Worm (Caenorhabditis elegans) whole organism, late embryonic: ENCODE results near the gene C05D9.9.

Experiments used
- C08G9.2 ChIP-seq: sonication (generic microtip); optimal IDR thresholded peaks from 2 replicates; lab custom pipeline; 2016; ENCODE audit warnings: mild to moderate bottlenecking, missing genetic modification characterization, moderate library complexity, missing compliant biosample characterization
- C38D4.7 ChIP-seq: fragments of 200-800 bp; sonication (Bioruptor generic); optimal IDR thresholded peaks from 2 replicates; lab custom pipeline; 2018; ENCODE audit warnings: mild to moderate bottlenecking, missing genetic modification characterization, moderate library complexity, missing compliant biosample characterization
- K02D7.2 ChIP-seq: sonication (generic microtip); optimal IDR thresholded peaks from 2 replicates; lab custom pipeline; 2017; ENCODE audit warnings: mild to moderate bottlenecking, missing genetic modification characterization, missing compliant biosample characterization
- K09A11.1 ChIP-seq: sonication (generic microtip); optimal IDR thresholded peaks from 2 replicates; lab custom pipeline; 2017; ENCODE audit warnings: antibody characterized with exemption, mild to moderate bottlenecking, missing genetic modification characterization, missing compliant biosample characterization; ENCODE audit not compliant: insufficient read depth
- T23F11.4 ChIP-seq: fragments of 200-800 bp; sonication (Bioruptor generic); optimal IDR thresholded peaks from 2 replicates; lab custom pipeline; 2018; ENCODE audit warnings: mild to moderate bottlenecking, missing genetic modification characterization, missing compliant biosample characterization
- Y22D7AL.16 ChIP-seq: sonication (generic microtip); optimal IDR thresholded peaks from 2 replicates; lab custom pipeline; 2016; ENCODE audit warnings: missing genetic modification characterization, missing compliant biosample characterization
- ahr-1 ChIP-seq: sonication (generic microtip); optimal IDR thresholded peaks from 2 replicates; lab custom pipeline; 2016; ENCODE audit warnings: missing genetic modification characterization, missing compliant biosample characterization
- ama-1 ChIP-seq: fragments of 150-350 bp; optimal IDR thresholded peaks from 2 replicates; lab custom pipeline; 2014
- ceh-14 ChIP-seq: sonication (generic microtip); optimal IDR thresholded peaks from 2 replicates; lab custom pipeline; 2016; ENCODE audit warnings: missing genotype, missing genetic modification characterization, missing compliant biosample characterization
- ceh-18 ChIP-seq: sonication (generic microtip); optimal IDR thresholded peaks from 2 replicates; lab custom pipeline; 2016; ENCODE audit warnings: missing genetic modification characterization, missing compliant biosample characterization
- ceh-19 ChIP-seq: fragments of 200-800 bp; sonication (Bioruptor generic); optimal IDR thresholded peaks from 2 replicates; lab custom pipeline; 2018; ENCODE audit warnings: mild to moderate bottlenecking, missing genetic modification characterization, missing compliant biosample characterization
- ceh-2 ChIP-seq: sonication (generic microtip); optimal IDR thresholded peaks from 2 replicates; lab custom pipeline; 2016; ENCODE audit warnings: missing genotype, missing genetic modification characterization, missing compliant biosample characterization
- ceh-24 ChIP-seq: sonication (generic microtip); optimal IDR thresholded peaks from 2 replicates; lab custom pipeline; 2016; ENCODE audit warnings: mild to moderate bottlenecking, missing genetic modification characterization, missing compliant biosample characterization
- ceh-31 ChIP-seq: sonication (generic microtip); optimal IDR thresholded peaks from 2 replicates; lab custom pipeline; 2016; ENCODE audit warnings: missing genetic modification characterization, missing compliant biosample characterization
- ceh-34 ChIP-seq: sonication (generic microtip); optimal IDR thresholded peaks from 2 replicates; lab custom pipeline; 2016; ENCODE audit warnings: mild to moderate bottlenecking, missing genetic modification characterization, missing compliant biosample characterization
- ceh-45 ChIP-seq: fragments of 200-800 bp; sonication (Bioruptor generic); IDR thresholded peaks from 2 replicates; pipeline ENCODE4 v1.3.6; 2022; ENCODE audit warnings: missing genetic modification reagents, missing genetic modification characterization, missing compliant biosample characterization
- ceh-9 ChIP-seq: sonication (generic microtip); optimal IDR thresholded peaks from 2 replicates; lab custom pipeline; 2016; ENCODE audit warnings: mild to moderate bottlenecking, missing genetic modification characterization, inconsistent platforms, missing compliant biosample characterization
- dmd-4 ChIP-seq: sonication (generic microtip); optimal IDR thresholded peaks from 2 replicates; lab custom pipeline; 2016; ENCODE audit warnings: borderline replicate concordance, missing genetic modification characterization, missing compliant biosample characterization
- ets-4 ChIP-seq: sonication (generic microtip); optimal IDR thresholded peaks from 2 replicates; lab custom pipeline; 2016; ENCODE audit warnings: missing genetic modification characterization, missing compliant biosample characterization
- fkh-10 ChIP-seq: fragments of 150-350 bp; optimal IDR thresholded peaks from 2 replicates; lab custom pipeline; 2014; ENCODE audit warnings: missing biosample characterization, missing genetic modification reagents, missing genetic modification characterization
- fkh-6 ChIP-seq: sonication (generic microtip); optimal IDR thresholded peaks from 2 replicates; lab custom pipeline; 2016; ENCODE audit warnings: missing genetic modification characterization, missing compliant biosample characterization
- hlh-13 ChIP-seq: fragments of 200-800 bp; sonication (Bioruptor generic); optimal IDR thresholded peaks from 2 replicates; lab custom pipeline; 2018; ENCODE audit warnings: mild to moderate bottlenecking, missing genetic modification characterization, missing compliant biosample characterization
- hlh-15 ChIP-seq: sonication (generic microtip); optimal IDR thresholded peaks from 2 replicates; lab custom pipeline; 2016; ENCODE audit warnings: missing genetic modification characterization, missing compliant biosample characterization
- hlh-6 ChIP-seq: sonication (generic microtip); optimal IDR thresholded peaks from 2 replicates; lab custom pipeline; 2016; ENCODE audit warnings: missing genotype, missing genetic modification characterization, missing compliant biosample characterization
- hlh-8 ChIP-seq: sonication (generic microtip); optimal IDR thresholded peaks from 2 replicates; lab custom pipeline; 2016; ENCODE audit warnings: missing genotype, missing genetic modification characterization, missing compliant biosample characterization
- lin-11 ChIP-seq: fragments of 200-800 bp; sonication (Bioruptor generic); optimal IDR thresholded peaks from 2 replicates; lab custom pipeline; 2018; ENCODE audit warnings: mild to moderate bottlenecking, missing genetic modification characterization, missing compliant biosample characterization
- madf-2 ChIP-seq: sonication (generic microtip); optimal IDR thresholded peaks from 2 replicates; lab custom pipeline; 2017; ENCODE audit warnings: missing genetic modification characterization, missing compliant biosample characterization
- mec-3 ChIP-seq: sonication (generic microtip); optimal IDR thresholded peaks from 2 replicates; lab custom pipeline; 2016; ENCODE audit warnings: borderline replicate concordance, missing genetic modification characterization, missing compliant biosample characterization
- nfya-1 ChIP-seq: sonication (generic microtip); optimal IDR thresholded peaks from 2 replicates; lab custom pipeline; 2017; ENCODE audit warnings: missing genetic modification characterization, mild to moderate bottlenecking, missing compliant biosample characterization, antibody characterized with exemption, moderate library complexity
- nhr-11 ChIP-seq: fragments of 150-350 bp; optimal IDR thresholded peaks from 2 replicates; lab custom pipeline; 2014; ENCODE audit warnings: missing biosample characterization, missing genetic modification characterization
- nhr-232 ChIP-seq: sonication (generic microtip); optimal IDR thresholded peaks from 2 replicates; lab custom pipeline; 2016; ENCODE audit warnings: missing genetic modification characterization, missing compliant biosample characterization
- odd-2 ChIP-seq: sonication (generic microtip); optimal IDR thresholded peaks from 2 replicates; lab custom pipeline; 2017; ENCODE audit warnings: antibody characterized with exemption, mild to moderate bottlenecking, missing genetic modification characterization, missing compliant biosample characterization
- pros-1 ChIP-seq: fragments of 150-350 bp; optimal IDR thresholded peaks from 2 replicates; lab custom pipeline; 2014; ENCODE audit warnings: missing biosample characterization, missing genetic modification reagents, missing genetic modification characterization
- ref-2 ChIP-seq: sonication (generic microtip); optimal IDR thresholded peaks from 2 replicates; lab custom pipeline; 2016; ENCODE audit warnings: missing genetic modification characterization, missing compliant biosample characterization
- rnt-1 ChIP-seq: sonication (generic microtip); optimal IDR thresholded peaks from 2 replicates; lab custom pipeline; 2016; ENCODE audit warnings: missing genetic modification characterization, missing compliant biosample characterization
- sox-2 ChIP-seq: fragments of 200-800 bp; sonication (Bioruptor generic); IDR thresholded peaks from 2 replicates; pipeline ENCODE4 v1.3.6; 2022; ENCODE audit warnings: missing genetic modification reagents, missing genetic modification characterization, missing compliant biosample characterization
- sox-4 ChIP-seq: sonication (generic microtip); optimal IDR thresholded peaks from 2 replicates; lab custom pipeline; 2017; ENCODE audit warnings: mild to moderate bottlenecking, missing genetic modification characterization, inconsistent platforms, missing compliant biosample characterization
- unc-42 ChIP-seq: sonication (generic microtip); optimal IDR thresholded peaks from 2 replicates; lab custom pipeline; 2016; ENCODE audit warnings: missing genotype, missing genetic modification characterization, missing compliant biosample characterization
- unc-55 ChIP-seq: sonication (generic microtip); optimal IDR thresholded peaks from 2 replicates; lab custom pipeline; 2017; ENCODE audit warnings: missing biosample characterization, missing genetic modification reagents, missing genetic modification characterization
- ztf-16 ChIP-seq: sonication (generic microtip); optimal IDR thresholded peaks from 2 replicates; lab custom pipeline; 2017; ENCODE audit warnings: missing genetic modification characterization, missing compliant biosample characterization

C05D9.9 gene

DNA sequence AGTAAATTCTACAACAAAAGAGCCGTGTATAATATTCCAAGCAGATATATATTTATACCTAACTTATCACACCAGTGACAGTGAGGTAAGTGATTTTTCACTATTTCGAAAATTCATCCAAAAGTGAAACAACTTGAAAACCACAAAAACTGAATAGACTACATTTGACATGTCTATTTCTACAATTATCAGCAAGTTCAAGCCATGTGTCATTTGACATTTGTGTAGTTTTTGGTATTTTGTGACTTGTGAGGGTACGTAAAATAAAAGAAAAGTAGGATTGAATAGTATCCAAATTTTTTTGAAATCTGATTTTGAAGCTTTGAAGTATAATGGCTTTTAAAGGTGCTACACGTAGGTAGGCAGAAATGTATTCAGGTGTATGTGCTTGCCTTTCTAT, 2.2 kb upstream of the C05D9.9 start:
- TF ChIP-seq Y22D7AL.16 (tag; lab: Kevin White, UChicago) (no peak), K02D7.2 (tag; lab: Kevin White, UChicago) (no peak), unc-42 (tag; lab: Kevin White, UChicago) (no peak), nhr-11 (no peak), odd-2 (tag; lab: Kevin White, UChicago) (no peak), T23F11.4 (GFP tag; lab: Kevin White, UChicago) (no peak), madf-2 (tag; lab: Kevin White, UChicago) (no peak), sox-2 (GFP tag; lab: Robert Waterston, UW) (no peak), hlh-13 (GFP tag; lab: Kevin White, UChicago) (no peak), ref-2 (tag; lab: Kevin White, UChicago) (no peak), dmd-4 (tag; lab: Kevin White, UChicago) (no peak), fkh-10 (GFP tag; lab: Kevin White, UChicago) (no peak)
- TF ChIP-seq, all 69 proteins: peak for 0

DNA sequence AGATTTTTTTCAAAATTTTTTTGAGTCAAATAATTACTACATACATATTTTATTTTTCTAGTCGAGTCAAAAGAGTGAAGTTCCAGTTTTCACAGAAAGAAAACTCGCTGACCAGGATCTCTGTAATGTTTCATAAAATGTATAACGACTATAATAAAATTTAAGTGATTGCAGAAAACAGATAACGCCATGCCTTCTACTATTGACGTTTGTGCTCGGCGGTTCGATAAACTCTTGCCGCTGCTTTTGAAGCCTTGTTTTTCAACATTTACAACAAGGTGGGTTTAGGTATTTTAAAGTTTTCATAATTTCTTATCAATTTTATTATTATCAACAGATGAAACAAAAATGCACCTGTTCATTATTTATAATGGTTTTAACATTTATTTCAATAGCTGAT, 1.4 kb upstream of the C05D9.9 start, which contains the start of gene lmp-2:
TSS of gene lmp-2 (plus strand) at position 190 of the 400 bp plus-strand sequence.
- no peak for TF ChIP-seq unc-55 (GFP tag; lab: Kevin White, UChicago)
- no peak for TF ChIP-seq hlh-15 (tag; lab: Kevin White, UChicago)
- no peak for TF ChIP-seq nhr-11
- no peak for TF ChIP-seq C08G9.2 (tag; lab: Kevin White, UChicago)
- TF ChIP-seq C38D4.7 = no peak
- no peak for TF ChIP-seq unc-42 (tag; lab: Kevin White, UChicago)
- no peak for TF ChIP-seq lin-11 (tag; lab: Kevin White, UChicago)
- TF ChIP-seq T23F11.4 (GFP tag; lab: Kevin White, UChicago) = no peak
- no peak for TF ChIP-seq sox-4 (tag; lab: Kevin White, UChicago)
- TF ChIP-seq K09A11.1 (tag; lab: Kevin White, UChicago) = no peak
- no peak for TF ChIP-seq pros-1 (tag; lab: Kevin White, UChicago)
- no peak for TF ChIP-seq ztf-16 (tag; lab: Kevin White, UChicago)
- no peak for TF ChIP-seq dmd-4 (tag; lab: Kevin White, UChicago)
- no peak for TF ChIP-seq ceh-24 (tag; lab: Kevin White, UChicago)
- TF ChIP-seq hlh-8 = no peak

DNA sequence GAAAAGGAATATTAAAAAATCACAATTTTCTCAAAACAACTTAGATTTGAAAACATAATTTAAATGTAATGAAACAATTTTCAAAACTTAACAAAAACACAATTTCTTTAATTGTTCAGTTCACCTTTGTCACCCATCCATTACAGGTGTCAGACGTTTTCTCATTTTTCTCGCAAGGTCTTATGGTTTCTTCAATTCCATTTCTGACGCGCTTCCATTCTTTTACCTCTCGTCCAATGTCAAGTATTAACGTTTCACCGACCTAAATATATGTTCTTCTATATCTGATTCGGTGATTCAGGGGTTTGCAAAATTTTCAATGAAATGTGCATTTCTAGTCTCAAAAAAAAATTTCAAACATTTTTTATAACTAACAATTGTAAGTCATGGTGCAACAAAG, 575 bp downstream of the C05D9.9 start:
- TF ChIP-seq lin-11 (tag; lab: Kevin White, UChicago) = no peak
- TF ChIP-seq, all 69 proteins: peak for 0

DNA sequence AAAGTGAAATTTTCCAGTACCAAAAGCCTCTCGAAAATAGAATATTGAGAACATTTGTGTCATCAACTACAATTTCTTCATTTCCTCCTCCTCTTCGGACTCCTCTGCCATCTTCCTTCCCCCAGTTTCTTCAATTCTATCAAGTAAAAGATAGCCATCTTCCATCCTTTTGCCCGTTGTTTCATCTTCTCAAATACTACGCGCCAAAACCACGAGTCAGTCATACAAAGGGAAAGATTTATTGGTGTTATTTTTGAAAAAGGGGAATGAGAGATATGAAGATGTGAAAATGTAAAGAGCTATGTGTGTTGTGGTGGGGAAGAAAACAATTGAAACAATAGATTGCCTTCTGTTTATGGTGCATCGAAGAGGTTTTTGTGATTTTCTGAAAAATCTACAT, 1.8 kb downstream of the C05D9.9 start:
- TF ChIP-seq ceh-18 (tag; lab: Kevin White, UChicago) (peak; percentile 12), unc-55 (GFP tag; lab: Kevin White, UChicago) (peak; percentile 25), C08G9.2 (tag; lab: Kevin White, UChicago) (no peak)

DNA sequence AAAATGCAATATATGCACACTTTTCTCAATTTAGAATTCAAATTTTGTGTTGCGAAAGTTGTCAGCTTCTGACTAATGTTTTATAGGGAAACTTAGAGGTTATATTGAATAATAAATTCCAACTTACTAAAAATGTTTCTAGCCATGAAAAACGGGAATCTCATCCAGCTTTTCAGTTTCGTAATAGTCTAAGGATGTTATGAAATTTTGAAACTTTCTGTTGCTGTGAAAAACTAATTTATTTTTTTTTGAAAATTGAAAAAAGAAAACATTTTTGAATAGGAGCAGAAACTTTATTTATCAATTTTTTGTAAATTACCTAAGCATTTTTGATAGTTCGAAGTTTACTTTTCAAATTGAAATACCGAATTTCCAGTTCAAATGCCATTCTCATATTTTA, 2.5 kb downstream of the C05D9.9 start:
- TF ChIP-seq ceh-2 (tag; lab: Kevin White, UChicago) = no peak
- TF ChIP-seq ama-1 (lab: Kevin White, UChicago) = no peak
- TF ChIP-seq ceh-34 (tag; lab: Kevin White, UChicago) = no peak
- TF ChIP-seq unc-42 (tag; lab: Kevin White, UChicago) = no peak
- no peak for TF ChIP-seq nhr-232 (tag; lab: Kevin White, UChicago)

DNA sequence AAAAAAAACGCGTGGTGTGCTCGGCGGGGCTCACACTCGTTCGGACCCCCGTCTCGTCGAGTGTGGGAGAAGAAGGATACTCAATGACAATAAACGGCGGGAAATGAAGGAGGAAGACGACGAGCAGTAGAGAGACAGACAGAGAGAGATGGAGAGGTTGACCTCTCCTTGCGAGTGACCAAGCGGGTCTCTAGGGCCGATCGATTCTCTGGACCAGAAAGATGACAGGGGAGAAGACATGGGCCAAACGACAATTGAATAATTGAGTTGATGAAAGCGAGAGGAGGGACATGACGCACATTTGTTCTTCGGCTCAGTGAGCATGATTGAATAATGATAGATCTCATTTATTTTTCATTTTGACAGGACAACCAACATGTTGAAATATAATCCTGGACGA, 3.7 kb downstream of the C05D9.9 start:
- no peak for TF ChIP-seq nhr-232 (tag; lab: Kevin White, UChicago)
- peak; percentile 44 for TF ChIP-seq ceh-2 (tag; lab: Kevin White, UChicago)
- no peak for TF ChIP-seq ets-4 (tag; lab: Kevin White, UChicago)
- peak; percentile 25 for TF ChIP-seq mec-3 (tag; lab: Kevin White, UChicago)
- TF ChIP-seq hlh-6 (tag; lab: Kevin White, UChicago) = peak; percentile 63
- TF ChIP-seq fkh-6 (tag; lab: Kevin White, UChicago) = peak; percentile 11
- TF ChIP-seq C38D4.7 = no peak
- TF ChIP-seq ceh-18 (tag; lab: Kevin White, UChicago) = peak; percentile 40
- TF ChIP-seq ceh-31 (tag; lab: Kevin White, UChicago) = peak; percentile 92
- peak; percentile 19 for TF ChIP-seq C08G9.2 (tag; lab: Kevin White, UChicago)
- TF ChIP-seq unc-42 (tag; lab: Kevin White, UChicago) = peak; percentile 98
- no peak for TF ChIP-seq pros-1 (tag; lab: Kevin White, UChicago)
- no peak for TF ChIP-seq ceh-45 (GFP tag; lab: Robert Waterston, UW)
- peak; percentile 80 for TF ChIP-seq ref-2 (tag; lab: Kevin White, UChicago)
- TF ChIP-seq ceh-19 (GFP tag; lab: Kevin White, UChicago) = no peak
- peak; percentile 52 for TF ChIP-seq rnt-1 (tag; lab: Kevin White, UChicago)
- TF ChIP-seq nfya-1 (tag; lab: Kevin White, UChicago) = peak; percentile 40
- no peak for TF ChIP-seq ceh-9
- TF ChIP-seq ceh-14 (tag; lab: Kevin White, UChicago) = peak; percentile 55
- TF ChIP-seq ahr-1 = no peak
- peak; percentile 98 for TF ChIP-seq unc-55 (GFP tag; lab: Kevin White, UChicago)
- peak; percentile 66 for TF ChIP-seq ceh-34 (tag; lab: Kevin White, UChicago)
